Worm (Caenorhabditis elegans): ENCODE data around the gene dyf-4.

dyf-4 gene

ce11 chrV:12549604-12550003 is 24.1 kb upstream of the dyf-4 start:
- TF ChIP-seq mdl-1 (tag; optimal IDR thresholded peaks at IDR 0.05) (peak in 1 of 2 experiments; percentile 13), fkh-4 (tag; optimal IDR thresholded peaks at IDR 0.05; ENCODE audit: borderline replicate concordance) (no peak), C16A3.4 (tag; optimal IDR thresholded peaks at IDR 0.05) (no peak), ama-1 (optimal IDR thresholded peaks at IDR 0.05) (peak; percentile 72), tbx-2 (tag; optimal IDR thresholded peaks at IDR 0.05) (no peak), Y116A8C.19 (tag; optimal IDR thresholded peaks at IDR 0.05; ENCODE audit: borderline replicate concordance) (no peak), elt-3 (tag; optimal IDR thresholded peaks at IDR 0.05) (peak in 1 of 6 experiments; percentile 3), nhr-85 (tag) (peak; percentile 59), sup-37 (GFP tag; optimal IDR thresholded peaks at IDR 0.05) (no peak), swsn-7 (tag; optimal IDR thresholded peaks at IDR 0.05) (no peak), fkh-10 (GFP tag; optimal IDR thresholded peaks at IDR 0.05) (no peak), C34B4.2 (tag; optimal IDR thresholded peaks at IDR 0.05) (no peak), lin-13 (GFP tag; optimal IDR thresholded peaks at IDR 0.05) (no peak), lsy-2 (tag; optimal IDR thresholded peaks at IDR 0.05) (no peak), unc-130 (tag; optimal IDR thresholded peaks at IDR 0.05) (no peak), unc-86 (tag; optimal IDR thresholded peaks at IDR 0.05) (no peak)

- TF ChIP-seq vab-15 (tag; optimal IDR thresholded peaks at IDR 0.05) (no peak), ztf-11 (tag; optimal IDR thresholded peaks at IDR 0.05) (no peak), efl-3 (GFP tag; optimal IDR thresholded peaks at IDR 0.05) (no peak), isw-1 (GFP tag; IDR thresholded peaks at IDR 0.05) (no peak), Y116A8C.19 (tag; optimal IDR thresholded peaks at IDR 0.05; ENCODE audit: borderline replicate concordance) (no peak), ceh-88 (GFP tag; IDR thresholded peaks at IDR 0.05) (no peak), mef-2 (tag; optimal IDR thresholded peaks at IDR 0.05) (no peak), skn-1 (tag; optimal IDR thresholded peaks at IDR 0.05) (no peak), nhr-77 (tag; optimal IDR thresholded peaks at IDR 0.05) (no peak), tbx-2 (tag; optimal IDR thresholded peaks at IDR 0.05) (peak; percentile 46), fkh-8 (tag; optimal IDR thresholded peaks at IDR 0.05) (no peak), ceh-90 (tag; optimal IDR thresholded peaks at IDR 0.05) (no peak), zag-1 (tag; optimal IDR thresholded peaks at IDR 0.05) (no peak), ama-1 (optimal IDR thresholded peaks at IDR 0.05) (peak; percentile 92), nhr-28 (tag; optimal IDR thresholded peaks at IDR 0.05) (no peak), zip-4 (GFP tag; optimal IDR thresholded peaks at IDR 0.05) (no peak), lir-3 (tag; optimal IDR thresholded peaks at IDR 0.05; ENCODE audit: poor library complexity) (no peak), nhr-20 (tag; optimal IDR thresholded peaks at IDR 0.05) (peak; percentile 54), fkh-4 (tag; optimal IDR thresholded peaks at IDR 0.05; ENCODE audit: borderline replicate concordance) (no peak), unc-30 (tag; optimal IDR thresholded peaks at IDR 0.05) (no peak), egl-27 (tag; optimal IDR thresholded peaks at IDR 0.05) (no peak), dpl-1 (GFP tag; optimal IDR thresholded peaks at IDR 0.05) (peak in 1 of 3 experiments; percentile 9), mab-9 (GFP tag; IDR thresholded peaks at IDR 0.05) (no peak), ceh-63 (GFP tag; optimal IDR thresholded peaks at IDR 0.05) (no peak), sox-4 (tag; optimal IDR thresholded peaks at IDR 0.05) (no peak), egl-13 (tag; optimal IDR thresholded peaks at IDR 0.05) (no peak), mdl-1 (tag; optimal IDR thresholded peaks at IDR 0.05) (peak in 1 of 2 experiments; percentile 16), lin-13 (GFP tag; optimal IDR thresholded peaks at IDR 0.05) (peak; percentile 52), lsy-2 (tag; optimal IDR thresholded peaks at IDR 0.05) (peak in 1 of 2 experiments; percentile 56), aha-1 (tag; optimal IDR thresholded peaks at IDR 0.05) (no peak), C34B4.2 (tag; optimal IDR thresholded peaks at IDR 0.05) (no peak), hpl-2 (GFP tag; optimal IDR thresholded peaks at IDR 0.05) (no peak), sup-37 (GFP tag; optimal IDR thresholded peaks at IDR 0.05) (no peak), elt-3 (tag; optimal IDR thresholded peaks at IDR 0.05) (peak; percentile 4 to 90 (median 66)), nhr-85 (tag) (peak; percentile 93), nhr-90 (tag; optimal IDR thresholded peaks at IDR 0.05; ENCODE audit: poor library complexity) (peak; percentile 50), nhr-237 (tag; optimal IDR thresholded peaks at IDR 0.05) (no peak), grh-1 (GFP tag; IDR thresholded peaks at IDR 0.05) (peak; percentile 59), jun-1 (tag; optimal IDR thresholded peaks at IDR 0.05) (no peak), lin-39 (tag; optimal IDR thresholded peaks at IDR 0.05) (no peak), nhr-11 (tag; optimal IDR thresholded peaks at IDR 0.05) (no peak), unc-62 (GFP tag; optimal IDR thresholded peaks at IDR 0.05) (no peak), mep-1 (tag; optimal IDR thresholded peaks at IDR 0.05) (no peak), aly-2 (tag; optimal IDR thresholded peaks at IDR 0.05) (peak; percentile 65), alr-1 (tag; optimal IDR thresholded peaks at IDR 0.05; ENCODE audit: borderline replicate concordance) (no peak), unc-86 (tag; optimal IDR thresholded peaks at IDR 0.05) (no peak)
Measured at ce11 chrV:12548830-12549229, 23.3 kb upstream of the dyf-4 start.
